Worm (Caenorhabditis elegans) whole organism, L1 larva: ENCODE data around the gene C47E8.1.

Experiments
- C34B4.2 ChIP-seq: sonication (generic microtip); optimal IDR thresholded peaks from 2 replicates; lab custom pipeline; 2017; ENCODE audit warnings: mild to moderate bottlenecking, missing genetic modification characterization, missing compliant biosample characterization
- ama-1 ChIP-seq: fragments of 150-350 bp; optimal IDR thresholded peaks from 2 replicates; lab custom pipeline; 2014
- blmp-1 ChIP-seq: fragments of 150-350 bp; optimal IDR thresholded peaks from 2 replicates; lab custom pipeline; 2014; ENCODE audit warnings: missing biosample characterization, missing genetic modification characterization
- ceh-8 ChIP-seq: fragments of 200-800 bp; sonication (Bioruptor generic); optimal IDR thresholded peaks from 2 replicates; lab custom pipeline; 2018; ENCODE audit warnings: mild to moderate bottlenecking, missing genetic modification characterization, moderate library complexity, missing compliant biosample characterization
- ceh-82 ChIP-seq, 3 experiments: fragments of 150-350 bp in 1 of 3; sonication (generic microtip) in 2 of 3; optimal IDR thresholded peaks; 2 replicates each; lab custom pipeline; 2014 to 2017; ENCODE audit warnings: missing biosample characterization in 3 of 3, missing genetic modification characterization in 3 of 3
- ceh-88 ChIP-seq: fragments of 200-800 bp; sonication (Bioruptor generic); IDR thresholded peaks from 2 replicates; pipeline ENCODE4 v1.3.6; 2022; ENCODE audit warnings: missing genetic modification characterization, missing compliant biosample characterization
- ceh-90 ChIP-seq: sonication (generic microtip); optimal IDR thresholded peaks from 2 replicates; lab custom pipeline; 2016; ENCODE audit warnings: missing genetic modification characterization, missing compliant biosample characterization
- dpl-1 ChIP-seq, 3 experiments: fragments of 150-350 bp in 2 of 3; sonication (generic microtip) in 1 of 3; optimal IDR thresholded peaks; 2 replicates each; lab custom pipeline; 2014 to 2017; ENCODE audit warnings: missing biosample characterization in 3 of 3, missing genetic modification characterization in 3 of 3, missing genetic modification reagents in 3 of 3
- dsc-1 ChIP-seq: sonication (generic microtip); optimal IDR thresholded peaks from 2 replicates; lab custom pipeline; 2016; ENCODE audit warnings: mild to moderate bottlenecking, missing genetic modification characterization, missing compliant biosample characterization
- efl-1 ChIP-seq, 4 experiments: fragments of 150-350 bp; optimal IDR thresholded peaks in 3 of 4; peaks in 1 of 4; 1 replicate in 1 of 4; 2 replicates in 3 of 4; lab custom pipeline; 2014; ENCODE audit warnings: missing biosample characterization in 2 of 4, missing genetic modification characterization in 2 of 4, missing genetic modification reagents in 2 of 4
- egl-13 ChIP-seq: sonication (generic microtip); optimal IDR thresholded peaks from 2 replicates; lab custom pipeline; 2016; ENCODE audit warnings: missing genotype, missing genetic modification reagents, missing genetic modification characterization, missing compliant biosample characterization
- egl-27 ChIP-seq, 2 experiments: fragments of 150-350 bp in 1 of 2; sonication (generic microtip); optimal IDR thresholded peaks; 3 replicates each; lab custom pipeline; 2017 to 2018; ENCODE audit warnings: missing biosample characterization in 2 of 2, missing genetic modification characterization in 2 of 2, missing genetic modification reagents in 2 of 2
- ets-5 ChIP-seq: fragments of 200-800 bp; sonication (Bioruptor generic); IDR thresholded peaks from 2 replicates; pipeline ENCODE4 v1.3.6; 2022; ENCODE audit warnings: missing genetic modification characterization, missing compliant biosample characterization
- fkh-10 ChIP-seq: sonication (generic microtip); optimal IDR thresholded peaks from 2 replicates; lab custom pipeline; 2017; ENCODE audit warnings: missing biosample characterization, missing genetic modification reagents, missing genetic modification characterization
- fos-1 ChIP-seq: fragments of 150-350 bp; optimal IDR thresholded peaks from 2 replicates; lab custom pipeline; 2014; ENCODE audit warnings: missing biosample characterization, missing genetic modification characterization
- hlh-17 ChIP-seq: fragments of 200-800 bp; sonication (Bioruptor generic); optimal IDR thresholded peaks from 2 replicates; lab custom pipeline; 2018; ENCODE audit warnings: missing genetic modification characterization, mild to moderate bottlenecking, missing compliant biosample characterization, moderate library complexity, borderline replicate concordance
- irx-1 ChIP-seq: sonication (generic microtip); optimal IDR thresholded peaks from 2 replicates; lab custom pipeline; 2016; ENCODE audit warnings: missing genetic modification characterization, missing compliant biosample characterization
- jun-1 ChIP-seq: fragments of 150-350 bp; optimal IDR thresholded peaks from 2 replicates; lab custom pipeline; 2014; ENCODE audit warnings: missing biosample characterization, missing genetic modification reagents, missing genetic modification characterization
- lin-39 ChIP-seq: fragments of 150-350 bp; optimal IDR thresholded peaks from 2 replicates; lab custom pipeline; 2014; ENCODE audit warnings: missing biosample characterization, missing genetic modification reagents, missing genetic modification characterization
- mab-9 ChIP-seq: fragments of 200-800 bp; sonication (Bioruptor generic); IDR thresholded peaks from 2 replicates; pipeline ENCODE4 v1.3.6; 2022; ENCODE audit warnings: missing genetic modification reagents, missing genetic modification characterization, missing compliant biosample characterization
- mdl-1 ChIP-seq, 2 experiments: fragments of 150-350 bp; optimal IDR thresholded peaks; 2 replicates each; lab custom pipeline; 2014 to 2017; ENCODE audit warnings: missing biosample characterization in 2 of 2, missing genetic modification characterization in 2 of 2, inconsistent platforms in 1 of 2
- nhr-20 ChIP-seq: sonication (generic microtip); optimal IDR thresholded peaks from 2 replicates; lab custom pipeline; 2016; ENCODE audit warnings: mild to moderate bottlenecking, missing genetic modification characterization, missing compliant biosample characterization
- nhr-237 ChIP-seq: fragments of 150-350 bp; optimal IDR thresholded peaks from 2 replicates; lab custom pipeline; 2014; ENCODE audit warnings: missing biosample characterization, missing genetic modification characterization
- nhr-47 ChIP-seq: sonication (generic microtip); optimal IDR thresholded peaks from 2 replicates; lab custom pipeline; 2016; ENCODE audit warnings: mild to moderate bottlenecking, missing genetic modification characterization, moderate library complexity, missing compliant biosample characterization
- nhr-85 ChIP-seq: sonication (generic microtip); peaks from one replicate; lab custom pipeline; 2016; ENCODE audit warnings: missing genetic modification characterization, inconsistent platforms, missing compliant biosample characterization
- snpc-4 ChIP-seq: fragments of 150-350 bp; optimal IDR thresholded peaks from 2 replicates; lab custom pipeline; 2014; ENCODE audit warnings: missing biosample characterization, missing genetic modification characterization
- sox-4 ChIP-seq: sonication (generic microtip); optimal IDR thresholded peaks from 2 replicates; lab custom pipeline; 2016; ENCODE audit warnings: missing genetic modification characterization, missing compliant biosample characterization
- sup-37 ChIP-seq: fragments of 200-800 bp; sonication (Bioruptor generic); optimal IDR thresholded peaks from 2 replicates; lab custom pipeline; 2018; ENCODE audit warnings: mild to moderate bottlenecking, missing genetic modification characterization, missing compliant biosample characterization
- tlp-1 ChIP-seq: fragments of 150-350 bp; optimal IDR thresholded peaks from 2 replicates; lab custom pipeline; 2014; ENCODE audit warnings: missing biosample characterization, missing genetic modification characterization
- unc-98 ChIP-seq: fragments of 200-800 bp; sonication (Bioruptor generic); IDR thresholded peaks from 2 replicates; pipeline ENCODE4 v1.3.6; 2022; ENCODE audit warnings: missing genetic modification characterization, missing compliant biosample characterization
- ztf-4 ChIP-seq: fragments of 150-350 bp; optimal IDR thresholded peaks from 2 replicates; lab custom pipeline; 2014; ENCODE audit warnings: missing biosample characterization, missing genetic modification characterization

The C47E8.1 gene

ce11 chrV:14678298-14678697 lies 12.5 kb downstream of the C47E8.1 start:
- no peak for TF ChIP-seq hlh-17 (GFP tag; lab: Kevin White, UChicago)
- no peak for TF ChIP-seq nhr-47 (tag; lab: Kevin White, UChicago)
- TF ChIP-seq mab-9 (GFP tag; lab: Robert Waterston, UW) = no peak
- TF ChIP-seq C34B4.2 (tag; lab: Kevin White, UChicago) = no peak
- TF ChIP-seq irx-1 (tag; lab: Kevin White, UChicago) = no peak
- TF ChIP-seq, all 84 proteins: peak for 0

DNA sequence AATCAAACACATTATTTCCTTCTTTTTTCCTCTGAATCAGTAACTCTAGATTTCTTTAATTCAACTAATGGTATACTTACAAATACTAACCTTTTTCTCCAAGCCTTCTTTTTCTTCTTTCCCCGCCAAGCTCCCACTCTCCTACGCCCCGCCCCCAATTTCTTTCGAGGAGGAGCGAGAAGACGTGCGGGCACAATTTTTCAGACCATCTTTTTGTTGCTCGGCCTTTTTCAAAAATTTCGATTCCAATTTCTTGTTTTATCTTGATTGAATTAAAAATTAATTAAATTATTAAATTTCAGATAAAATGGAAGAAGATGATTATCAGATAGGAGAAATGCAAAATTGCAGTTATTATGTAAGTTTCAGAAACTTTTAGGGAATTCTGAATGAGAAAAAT lies 14.2 kb downstream of the C47E8.1 start, which contains the start of gene C47E8.3:
TSS of gene C47E8.3 (plus strand) at position 301 of the 400 bp plus-strand sequence.
- no peak for TF ChIP-seq mab-9 (GFP tag; lab: Robert Waterston, UW)
- TF ChIP-seq ceh-88 (GFP tag; lab: Robert Waterston, UW) = no peak
- no peak for TF ChIP-seq sup-37 (GFP tag; lab: Kevin White, UChicago)
- no peak for TF ChIP-seq C34B4.2 (tag; lab: Kevin White, UChicago)
- TF ChIP-seq mdl-1 (tag; optimal IDR thresholded peaks at IDR 0.05; lab: Kevin White, UChicago) = no peak
- no peak for TF ChIP-seq fkh-10 (GFP tag; lab: Kevin White, UChicago)
- TF ChIP-seq ceh-82 (tag; optimal IDR thresholded peaks at IDR 0.05; lab: Kevin White, UChicago) = no peak
- no peak for TF ChIP-seq unc-98
- no peak for TF ChIP-seq nhr-237 (tag; lab: Kevin White, UChicago)
- no peak for TF ChIP-seq ceh-90 (tag; lab: Kevin White, UChicago)
- no peak for TF ChIP-seq ztf-4 (tag; lab: Kevin White, UChicago)
- no peak for TF ChIP-seq ceh-8
- TF ChIP-seq snpc-4 (tag; lab: Kevin White, UChicago) = no peak

- peak; percentile 71 for TF ChIP-seq nhr-85 (tag; lab: Kevin White, UChicago)
- TF ChIP-seq jun-1 (tag; lab: Kevin White, UChicago) = no peak
- peak; percentile 58 for TF ChIP-seq blmp-1 (tag; lab: Kevin White, UChicago)
Observed at ce11 chrV:14682870-14683269, 17.0 kb downstream of the C47E8.1 start.

DNA sequence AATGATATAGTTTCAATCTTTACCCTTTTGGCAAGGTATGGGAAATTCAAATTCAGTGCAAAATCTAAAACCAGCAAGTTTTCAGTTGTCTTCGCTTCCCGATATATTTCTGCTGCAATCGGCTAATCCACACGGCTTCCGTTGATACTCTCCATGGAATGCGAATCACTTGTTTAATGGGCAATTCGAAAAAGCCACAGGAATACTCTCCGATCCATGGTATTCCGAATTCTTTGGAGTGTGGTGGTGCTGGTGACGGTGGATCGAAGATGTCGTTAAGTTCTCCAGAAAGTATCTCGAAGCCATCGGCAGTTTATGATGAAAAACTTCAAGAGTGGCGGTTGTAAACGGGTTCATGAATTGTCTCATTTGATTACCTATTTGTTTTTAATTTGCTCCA lies 17.5 kb downstream of the C47E8.1 start:
- TF ChIP-seq egl-27 (tag; optimal IDR thresholded peaks at IDR 0.05; lab: Kevin White, UChicago) (no peak), ama-1 (peak; percentile 22), lin-39 (tag; lab: Kevin White, UChicago) (no peak), tlp-1 (tag; lab: Kevin White, UChicago) (no peak), dsc-1 (tag; lab: Kevin White, UChicago) (no peak), efl-1 (optimal IDR thresholded peaks at IDR 0.05; lab: Kevin White, UChicago) (no peak), efl-1 (GFP tag; optimal IDR thresholded peaks at IDR 0.05 in 1 of 2; lab: Kevin White, UChicago) (peak in 1 of 2 experiments; percentile 81), ets-5 (GFP tag; lab: Robert Waterston, UW) (no peak), nhr-20 (no peak), egl-13 (tag; lab: Kevin White, UChicago) (no peak), fos-1 (tag; lab: Kevin White, UChicago) (no peak), sox-4 (tag; lab: Kevin White, UChicago) (no peak), irx-1 (tag; lab: Kevin White, UChicago) (no peak)

DNA sequence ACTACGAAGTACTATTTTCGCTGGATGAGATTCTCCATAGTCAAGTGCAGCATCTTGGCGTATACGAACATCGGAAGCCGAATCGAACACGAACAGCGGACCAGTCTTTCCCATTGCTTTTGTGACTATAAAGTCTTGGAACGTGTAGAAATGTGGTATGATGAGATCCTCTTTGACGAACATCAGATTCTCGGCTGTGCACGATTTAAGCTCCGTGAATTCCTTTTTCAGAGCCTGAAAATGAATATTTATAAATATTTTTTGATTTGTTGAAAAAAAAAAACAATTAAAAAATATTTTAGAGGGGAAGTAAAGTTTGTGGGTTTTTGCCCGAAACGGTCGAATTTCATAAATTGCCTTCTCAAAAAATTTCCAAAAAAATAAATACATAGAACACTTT lies 18.1 kb downstream of the C47E8.1 start:
- TF ChIP-seq dpl-1 (GFP tag; optimal IDR thresholded peaks at IDR 0.05; lab: Kevin White, UChicago) = no peak
- TF ChIP-seq efl-1 (optimal IDR thresholded peaks at IDR 0.05; lab: Kevin White, UChicago) = no peak
- TF ChIP-seq efl-1 (GFP tag; optimal IDR thresholded peaks at IDR 0.05 in 1 of 2; lab: Kevin White, UChicago) = peak in 1 of 2 experiments; percentile 90
